Worm (Caenorhabditis elegans) whole organism, L4 larva: ENCODE measurements around the gene eff-1.

ENCODE experiments used
- D1046.2 ChIP-seq: fragments of 200-800 bp; sonication (Bioruptor generic); IDR thresholded peaks from 2 replicates; pipeline ENCODE4 v1.3.6; 2022; ENCODE audit warnings: missing genetic modification characterization, missing compliant biosample characterization
- F37D6.2 ChIP-seq: sonication (generic microtip); optimal IDR thresholded peaks from 2 replicates; lab custom pipeline; 2016; ENCODE audit warnings: mild to moderate bottlenecking, missing genetic modification characterization, missing compliant biosample characterization
- F44E2.7 ChIP-seq: fragments of 200-800 bp; sonication (Bioruptor generic); IDR thresholded peaks from 2 replicates; pipeline ENCODE4 v2.1.2; 2022; ENCODE audit warnings: missing genetic modification characterization, missing compliant biosample characterization
- F49E8.2 ChIP-seq: sonication (generic microtip); optimal IDR thresholded peaks from 2 replicates; lab custom pipeline; 2016; ENCODE audit warnings: missing compliant biosample characterization, mild to moderate bottlenecking, missing genetic modification characterization, borderline replicate concordance
- T20F7.1 ChIP-seq: fragments of 200-800 bp; sonication (Bioruptor generic); optimal IDR thresholded peaks from 2 replicates; lab custom pipeline; 2018; ENCODE audit warnings: mild to moderate bottlenecking, missing genetic modification characterization, missing compliant biosample characterization
- Y48G9A.11 ChIP-seq: fragments of 200-800 bp; sonication (Bioruptor generic); IDR thresholded peaks from 2 replicates; pipeline ENCODE4 v1.3.6; 2022; ENCODE audit warnings: missing genetic modification reagents, missing genetic modification characterization, missing compliant biosample characterization
- ZK546.5 ChIP-seq, 2 experiments: sonication (generic microtip); optimal IDR thresholded peaks; 2 replicates each; lab custom pipeline; 2017; ENCODE audit warnings: missing biosample characterization in 2 of 2, missing genetic modification characterization in 2 of 2
- aha-1 ChIP-seq: fragments of 150-350 bp; peaks from one replicate; lab custom pipeline; 2014; ENCODE audit warnings: missing biosample characterization, missing genetic modification characterization
- ceh-20 ChIP-seq: fragments of 200-800 bp; sonication (Bioruptor generic); IDR thresholded peaks from 2 replicates; pipeline ENCODE4 v1.3.6; 2022; ENCODE audit warnings: missing genetic modification reagents, missing genetic modification characterization, missing compliant biosample characterization
- ces-1 ChIP-seq: fragments of 150-350 bp; sonication (generic microtip); optimal IDR thresholded peaks from 4 replicates; lab custom pipeline; 2014; ENCODE audit warnings: missing biosample characterization, missing genetic modification reagents, missing genetic modification characterization
- daf-12 ChIP-seq: fragments of 150-350 bp; optimal IDR thresholded peaks from 2 replicates; lab custom pipeline; 2014; ENCODE audit warnings: missing biosample characterization, missing genetic modification reagents, missing genetic modification characterization
- daf-16 ChIP-seq, 3 experiments: sonication (generic microtip); optimal IDR thresholded peaks; 2 replicates each; lab custom pipeline; 2016 to 2017; ENCODE audit warnings: missing genetic modification characterization in 3 of 3, missing genetic modification reagents in 3 of 3, mild to moderate bottlenecking in 2 of 3, missing compliant biosample characterization in 2 of 3, missing biosample characterization in 1 of 3, moderate library complexity in 1 of 3
- dmd-6 ChIP-seq: fragments of 200-800 bp; sonication (Bioruptor generic); IDR thresholded peaks from 2 replicates; pipeline ENCODE4 v1.3.6; 2022; ENCODE audit warnings: missing genetic modification reagents, missing genetic modification characterization, missing compliant biosample characterization
- duxl-1 ChIP-seq: sonication (generic microtip); optimal IDR thresholded peaks from 2 replicates; lab custom pipeline; 2016; ENCODE audit warnings: mild to moderate bottlenecking, missing genetic modification characterization, moderate library complexity, missing compliant biosample characterization; ENCODE audit not compliant: poor library complexity
- dve-1 ChIP-seq: sonication (generic microtip); optimal IDR thresholded peaks from 2 replicates; lab custom pipeline; 2017; ENCODE audit warnings: antibody characterized with exemption, mild to moderate bottlenecking, missing genetic modification characterization, missing compliant biosample characterization; ENCODE audit not compliant: insufficient read depth
- egl-43 ChIP-seq: fragments of 200-800 bp; sonication (Bioruptor generic); IDR thresholded peaks from 2 replicates; pipeline ENCODE4 v1.3.6; 2022; ENCODE audit warnings: missing genetic modification reagents, missing genetic modification characterization, missing compliant biosample characterization
- hif-1 ChIP-seq, 2 experiments: sonication (generic microtip); optimal IDR thresholded peaks; 2 replicates each; lab custom pipeline; 2016 to 2017; ENCODE audit warnings: missing compliant biosample characterization in 2 of 2, missing genetic modification characterization in 2 of 2, missing genetic modification reagents in 2 of 2, missing genotype in 2 of 2, mild to moderate bottlenecking in 1 of 2
- hlh-11 ChIP-seq: fragments of 200-800 bp; sonication (Bioruptor generic); optimal IDR thresholded peaks from 2 replicates; lab custom pipeline; 2018; ENCODE audit warnings: mild to moderate bottlenecking, missing genetic modification characterization, missing compliant biosample characterization
- jun-1 ChIP-seq: fragments of 150-350 bp; optimal IDR thresholded peaks from 2 replicates; lab custom pipeline; 2014; ENCODE audit warnings: missing biosample characterization, missing genetic modification reagents, missing genetic modification characterization
- lin-1 ChIP-seq: fragments of 200-800 bp; sonication (Bioruptor generic); IDR thresholded peaks from 2 replicates; pipeline ENCODE4 v1.3.6; 2022; ENCODE audit warnings: missing genetic modification reagents, missing genetic modification characterization, missing compliant biosample characterization
- lin-29 ChIP-seq: fragments of 200-800 bp; sonication (Bioruptor generic); IDR thresholded peaks from 2 replicates; pipeline ENCODE4 v1.3.6; 2022; ENCODE audit warnings: missing genetic modification reagents, missing genetic modification characterization, missing compliant biosample characterization
- lin-39 ChIP-seq: fragments of 150-350 bp; optimal IDR thresholded peaks from 2 replicates; lab custom pipeline; 2014; ENCODE audit warnings: missing biosample characterization, missing genetic modification reagents, missing genetic modification characterization
- lsy-2 ChIP-seq, 2 experiments: fragments of 150-350 bp in 1 of 2; sonication (generic microtip) in 1 of 2; optimal IDR thresholded peaks; 2 replicates each; lab custom pipeline; 2014 to 2017; ENCODE audit warnings: missing biosample characterization in 2 of 2, missing genetic modification characterization in 2 of 2
- madf-5 ChIP-seq, 2 experiments: fragments of 200-800 bp; sonication (Bioruptor generic); IDR thresholded peaks; 2 replicates each; pipeline ENCODE4 v1.3.6; 2022; ENCODE audit warnings: missing compliant biosample characterization in 2 of 2, missing genetic modification characterization in 2 of 2
- mxl-3 ChIP-seq: fragments of 200-800 bp; sonication (Bioruptor generic); optimal IDR thresholded peaks from 2 replicates; lab custom pipeline; 2018; ENCODE audit warnings: mild to moderate bottlenecking, missing genetic modification characterization, missing compliant biosample characterization
- nhr-102 ChIP-seq: sonication (generic microtip); optimal IDR thresholded peaks from 2 replicates; lab custom pipeline; 2016; ENCODE audit warnings: mild to moderate bottlenecking, missing genetic modification characterization, moderate library complexity, missing compliant biosample characterization
- nhr-11 ChIP-seq: fragments of 150-350 bp; optimal IDR thresholded peaks from 2 replicates; lab custom pipeline; 2014; ENCODE audit warnings: missing biosample characterization, missing genetic modification characterization
- nhr-111 ChIP-seq: fragments of 200-800 bp; sonication (Bioruptor generic); optimal IDR thresholded peaks from 2 replicates; lab custom pipeline; 2018; ENCODE audit warnings: mild to moderate bottlenecking, missing genetic modification characterization, missing compliant biosample characterization
- nhr-25 ChIP-seq: sonication (generic microtip); optimal IDR thresholded peaks from 2 replicates; lab custom pipeline; 2017; ENCODE audit warnings: missing genetic modification characterization, mild to moderate bottlenecking, missing compliant biosample characterization, antibody characterized with exemption, moderate library complexity, borderline replicate concordance; ENCODE audit not compliant: insufficient read depth
- nhr-28 ChIP-seq: fragments of 150-350 bp; optimal IDR thresholded peaks from 2 replicates; lab custom pipeline; 2014; ENCODE audit warnings: missing biosample characterization, missing genetic modification characterization
- nhr-41 ChIP-seq: fragments of 200-800 bp; sonication (Bioruptor generic); IDR thresholded peaks from 2 replicates; pipeline ENCODE4 v1.3.6; 2022; ENCODE audit warnings: missing genetic modification reagents, missing genetic modification characterization, missing compliant biosample characterization
- nhr-42 ChIP-seq: fragments of 200-800 bp; sonication (Bioruptor generic); IDR thresholded peaks from 2 replicates; pipeline ENCODE4 v1.3.6; 2022; ENCODE audit warnings: missing genetic modification characterization, missing compliant biosample characterization
- nhr-48 ChIP-seq: sonication (generic microtip); optimal IDR thresholded peaks from 2 replicates; lab custom pipeline; 2016; ENCODE audit warnings: mild to moderate bottlenecking, missing genetic modification characterization, missing compliant biosample characterization
- nhr-6 ChIP-seq: fragments of 150-350 bp; optimal IDR thresholded peaks from 2 replicates; lab custom pipeline; 2014; ENCODE audit warnings: missing biosample characterization, missing genetic modification characterization
- php-3 ChIP-seq: fragments of 200-800 bp; sonication (Bioruptor generic); IDR thresholded peaks from 2 replicates; pipeline ENCODE4 v1.3.6; 2022; ENCODE audit warnings: missing genetic modification reagents, missing genetic modification characterization, missing compliant biosample characterization
- pqm-1 ChIP-seq: sonication (generic microtip); optimal IDR thresholded peaks from 2 replicates; lab custom pipeline; 2017; ENCODE audit warnings: missing biosample characterization, missing genetic modification characterization
- rbr-2 ChIP-seq: sonication (generic microtip); optimal IDR thresholded peaks from 2 replicates; lab custom pipeline; 2016; ENCODE audit warnings: missing genotype, missing genetic modification characterization, missing compliant biosample characterization
- saeg-2 ChIP-seq: fragments of 200-800 bp; sonication (Bioruptor generic); IDR thresholded peaks from 2 replicates; pipeline ENCODE4 v1.3.6; 2022; ENCODE audit warnings: missing genetic modification reagents, missing genetic modification characterization, missing compliant biosample characterization
- skn-1 ChIP-seq: fragments of 150-350 bp; optimal IDR thresholded peaks from 2 replicates; lab custom pipeline; 2014; ENCODE audit warnings: missing biosample characterization, missing genetic modification characterization
- snpc-4 ChIP-seq: fragments of 150-350 bp; optimal IDR thresholded peaks from 2 replicates; lab custom pipeline; 2014; ENCODE audit warnings: missing biosample characterization, missing genetic modification characterization
- spr-1 ChIP-seq: sonication (generic microtip); optimal IDR thresholded peaks from 2 replicates; lab custom pipeline; 2016; ENCODE audit warnings: mild to moderate bottlenecking, missing genetic modification characterization, missing compliant biosample characterization
- unc-130 ChIP-seq: sonication (generic microtip); optimal IDR thresholded peaks from 2 replicates; lab custom pipeline; 2016; ENCODE audit warnings: missing genetic modification reagents, missing genetic modification characterization, missing compliant biosample characterization
- unc-62 ChIP-seq, 3 experiments: fragments of 150-350 bp in 1 of 3; sonication (generic microtip); optimal IDR thresholded peaks in 2 of 3; peaks in 1 of 3; 1 replicate in 1 of 3; 2 replicates in 2 of 3; lab custom pipeline; 2014 to 2017; ENCODE audit warnings: missing biosample characterization in 3 of 3, missing genetic modification characterization in 3 of 3, missing genetic modification reagents in 3 of 3, missing genotype in 1 of 3
- vab-7 ChIP-seq: fragments of 200-800 bp; sonication (Bioruptor generic); IDR thresholded peaks from 2 replicates; pipeline ENCODE4 v1.3.6; 2022; ENCODE audit warnings: missing genetic modification reagents, missing genetic modification characterization, missing compliant biosample characterization
- zag-1 ChIP-seq: fragments of 150-350 bp; optimal IDR thresholded peaks from 2 replicates; lab custom pipeline; 2014; ENCODE audit warnings: missing biosample characterization, missing genetic modification characterization
- zfp-3 ChIP-seq: fragments of 200-800 bp; sonication (Bioruptor generic); conservative IDR thresholded peaks from 2 replicates; pipeline ENCODE4 v1.3.6; 2022; ENCODE audit warnings: missing genetic modification reagents, missing genetic modification characterization, missing compliant biosample characterization
- zip-11 ChIP-seq: fragments of 200-800 bp; sonication (Bioruptor generic); IDR thresholded peaks from 2 replicates; pipeline ENCODE4 v1.3.6; 2022; ENCODE audit warnings: missing genetic modification characterization, missing compliant biosample characterization
- zip-2 ChIP-seq: fragments of 150-350 bp; optimal IDR thresholded peaks from 2 replicates; lab custom pipeline; 2014; ENCODE audit warnings: missing biosample characterization, missing genetic modification characterization

eff-1 gene

ce11 chrII:8384344-8384743, 37.9 kb downstream of the eff-1 start (continued):
- peak; percentile 66 for TF ChIP-seq dve-1 (tag; lab: Kevin White, UChicago)
- no peak for TF ChIP-seq F37D6.2
- no peak for TF ChIP-seq lin-39 (tag; lab: Kevin White, UChicago)
- TF ChIP-seq hlh-11 (tag; lab: Kevin White, UChicago), result peak; percentile 78
- peak; percentile 88 for TF ChIP-seq dmd-6 (GFP tag; lab: Robert Waterston, UW)
- peak; percentile 72 for TF ChIP-seq aha-1 (tag; lab: Kevin White, UChicago)
- no peak for TF ChIP-seq zip-11 (GFP tag; lab: Robert Waterston, UW)
- no peak for TF ChIP-seq skn-1 (tag; lab: Kevin White, UChicago)
- TF ChIP-seq nhr-102 (tag; lab: Kevin White, UChicago), result peak; percentile 43
- TF ChIP-seq nhr-41 (GFP tag; lab: Robert Waterston, UW), result no peak
- no peak for TF ChIP-seq ces-1 (GFP tag; lab: Kevin White, UChicago)
- peak; percentile 2 for TF ChIP-seq mxl-3 (GFP tag; lab: Kevin White, UChicago)
- no peak for TF ChIP-seq D1046.2 (GFP tag; lab: Robert Waterston, UW)
- TF ChIP-seq unc-130 (GFP tag; lab: Kevin White, UChicago), result no peak
- TF ChIP-seq zip-2, result no peak
- no peak for TF ChIP-seq madf-5 (GFP tag; IDR thresholded peaks at IDR 0.05; lab: Robert Waterston, UW)
- TF ChIP-seq zag-1, result no peak
- no peak for TF ChIP-seq daf-16 (GFP tag; optimal IDR thresholded peaks at IDR 0.05; lab: Kevin White, UChicago)
- TF ChIP-seq daf-16 (tag; optimal IDR thresholded peaks at IDR 0.05; lab: Kevin White, UChicago), result peak; percentile 36
- no peak for TF ChIP-seq nhr-25
- TF ChIP-seq F44E2.7, result no peak
- TF ChIP-seq hif-1 (tag; optimal IDR thresholded peaks at IDR 0.05; lab: Kevin White, UChicago), result no peak
- TF ChIP-seq nhr-6 (tag; lab: Kevin White, UChicago), result peak; percentile 20
- no peak for TF ChIP-seq duxl-1 (tag; lab: Kevin White, UChicago)
- no peak for TF ChIP-seq nhr-11 (tag; lab: Kevin White, UChicago)
- TF ChIP-seq unc-62 (GFP tag; optimal IDR thresholded peaks at IDR 0.05 in 1 of 2; lab: Kevin White, UChicago), result no peak
- no peak for TF ChIP-seq unc-62 (tag; optimal IDR thresholded peaks at IDR 0.05; lab: Kevin White, UChicago)
- peak in 1 of 2 experiments; percentile 25 for TF ChIP-seq lsy-2 (tag; optimal IDR thresholded peaks at IDR 0.05; lab: Kevin White, UChicago)
- no peak for TF ChIP-seq snpc-4
- TF ChIP-seq F49E8.2 (tag; lab: Kevin White, UChicago), result no peak
- no peak for TF ChIP-seq Y48G9A.11 (GFP tag; lab: Robert Waterston, UW)
- no peak for TF ChIP-seq rbr-2 (tag; lab: Kevin White, UChicago)

- TF ChIP-seq zfp-3 (GFP tag; lab: Robert Waterston, UW) (no peak), jun-1 (tag; lab: Kevin White, UChicago) (no peak), spr-1 (tag; lab: Kevin White, UChicago) (no peak), nhr-42 (GFP tag; lab: Robert Waterston, UW) (no peak), egl-43 (GFP tag; lab: Robert Waterston, UW) (no peak), pqm-1 (tag; lab: Kevin White, UChicago) (peak; percentile 18), lsy-2 (tag; optimal IDR thresholded peaks at IDR 0.05; lab: Kevin White, UChicago) (peak in 1 of 2 experiments; percentile 56), nhr-28 (tag; lab: Kevin White, UChicago) (peak; percentile 29)
Measured at ce11 chrII:8385561-8385960, 39.1 kb downstream of the eff-1 start.

- TF ChIP-seq lin-29 (GFP tag; lab: Robert Waterston, UW) (no peak), ZK546.5 (tag; optimal IDR thresholded peaks at IDR 0.05; lab: Kevin White, UChicago) (no peak), nhr-111 (GFP tag; lab: Kevin White, UChicago) (no peak), hlh-11 (tag; lab: Kevin White, UChicago) (peak; percentile 76), T20F7.1 (GFP tag; lab: Kevin White, UChicago) (no peak), daf-12 (tag; lab: Kevin White, UChicago) (no peak), php-3 (GFP tag; lab: Robert Waterston, UW) (peak; percentile 84), nhr-48 (tag; lab: Kevin White, UChicago) (peak; percentile 25), lin-1 (GFP tag; lab: Robert Waterston, UW) (no peak), pqm-1 (tag; lab: Kevin White, UChicago) (peak; percentile 80), dmd-6 (GFP tag; lab: Robert Waterston, UW) (peak; percentile 92), vab-7 (GFP tag; lab: Robert Waterston, UW) (no peak), nhr-28 (tag; lab: Kevin White, UChicago) (peak; percentile 74), saeg-2 (GFP tag; lab: Robert Waterston, UW) (peak; percentile 57; the same call in 1 of the 2 replicates), ceh-20 (GFP tag; lab: Robert Waterston, UW) (no peak), hif-1 (tag; optimal IDR thresholded peaks at IDR 0.05; lab: Kevin White, UChicago) (no peak), nhr-102 (tag; lab: Kevin White, UChicago) (peak; percentile 59)
Measured at ce11 chrII:8386897-8387296, 40.4 kb downstream of the eff-1 start.
